Fruit fly (Drosophila melanogaster): ENCODE data around the gene CG15876.

DNA sequence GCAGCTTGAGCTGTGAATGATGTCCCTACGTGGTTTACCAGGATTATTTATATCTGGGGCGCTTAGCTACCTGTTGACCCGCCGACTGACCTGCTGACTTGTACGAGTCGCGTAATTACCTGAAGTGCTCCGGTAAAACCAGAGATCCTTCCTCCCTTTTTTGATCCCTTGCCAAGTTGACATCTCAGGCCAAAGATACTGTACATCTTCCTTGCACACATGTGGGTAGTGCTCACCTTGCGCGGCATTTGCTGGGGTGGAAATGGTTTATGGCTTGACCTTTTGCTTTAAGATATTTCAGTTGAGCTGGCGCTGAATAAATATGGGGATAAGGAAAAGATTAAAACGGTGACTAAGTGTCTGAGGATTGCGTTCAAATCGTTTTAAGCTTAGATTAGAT, at the start of gene CG15876:
- TF ChIP-seq fd96Ca (GFP tag; IDR thresholded peaks at IDR 0.05): no peak
- no peak for TF ChIP-seq CG8159 (tag; optimal IDR thresholded peaks at IDR 0.05)
- no peak for TF ChIP-seq D1 (tag; optimal IDR thresholded peaks at IDR 0.05)
- no peak for TF ChIP-seq CG34367 (tag; optimal IDR thresholded peaks at IDR 0.05)
- TF ChIP-seq Snoo (tag; optimal IDR thresholded peaks at IDR 0.05): no peak
- no peak for TF ChIP-seq CG17806 (tag; optimal IDR thresholded peaks at IDR 0.05)
- TF ChIP-seq CG14655 (GFP tag; optimal IDR thresholded peaks at IDR 0.05): no peak
- TF ChIP-seq rn (GFP tag; IDR thresholded peaks at IDR 0.05): no peak
- no peak for TF ChIP-seq CG15710 (tag; optimal IDR thresholded peaks at IDR 0.05)
- no peak for TF ChIP-seq CG12605 (GFP tag; IDR thresholded peaks at IDR 0.05)
- no peak for TF ChIP-seq Pif1B (GFP tag; optimal IDR thresholded peaks at IDR 0.05)
- no peak for TF ChIP-seq CG32121 (GFP tag; IDR thresholded peaks at IDR 0.05)
- no peak for TF ChIP-seq CG10348 (GFP tag; IDR thresholded peaks at IDR 0.05)
